Worm (Caenorhabditis elegans): ENCODE measurements around the gene ZK185.4.

ZK185.4 gene

ce11 chrIV:4486738-4487137, 46.2 kb downstream of the ZK185.4 start, which contains the start of gene trx-3:
TSS of gene trx-3 (plus strand) at chrIV:4487028.
- TF ChIP-seq unc-62 (GFP tag; optimal IDR thresholded peaks at IDR 0.05): no peak

ce11 chrIV:4484555-4484954, 48.4 kb downstream of the ZK185.4 start:
- no peak for TF ChIP-seq unc-62 (GFP tag; optimal IDR thresholded peaks at IDR 0.05)

- TF ChIP-seq unc-62 (GFP tag; optimal IDR thresholded peaks at IDR 0.05): no peak
Observed at ce11 chrIV:4482531-4482930, 50.4 kb downstream of the ZK185.4 start, which contains the start of gene M01H9.4. TSS of gene M01H9.4 (minus strand) at chrIV:4482909.

- TF ChIP-seq unc-62 (GFP tag; optimal IDR thresholded peaks at IDR 0.05): no peak
Observed at ce11 chrIV:4481298-4481697, 51.6 kb downstream of the ZK185.4 start.
